Worm (Caenorhabditis elegans): ENCODE measurements around the gene fbxa-215.

Gene fbxa-215

DNA sequence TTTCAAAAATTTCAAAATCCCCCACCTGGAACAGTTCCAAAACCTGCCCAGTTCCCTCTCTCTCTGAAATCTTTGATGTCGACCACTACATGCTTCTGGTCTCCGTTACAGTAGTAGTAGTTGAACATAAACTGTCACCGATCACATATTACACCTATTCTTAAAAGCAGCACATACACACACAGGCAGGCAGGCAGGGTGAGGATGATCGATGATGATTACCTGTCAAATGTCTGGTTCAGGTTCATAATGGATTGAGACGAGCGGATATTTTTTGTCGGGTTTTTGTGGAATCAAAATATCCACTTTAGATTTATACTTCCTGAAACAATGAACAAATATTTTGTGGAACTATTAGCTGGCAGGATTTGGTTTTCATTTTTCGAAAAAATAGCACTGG, 27.3 kb upstream of the fbxa-215 start:
- TF ChIP-seq madf-9 (GFP tag; conservative IDR thresholded peaks at IDR 0.05): no peak
- TF ChIP-seq Y75B8A.6 (GFP tag; IDR thresholded peaks at IDR 0.05): no peak
- TF ChIP-seq tra-1 (GFP tag; IDR thresholded peaks at IDR 0.05): no peak
- TF ChIP-seq dmd-6 (GFP tag; IDR thresholded peaks at IDR 0.05): no peak
- no peak for TF ChIP-seq dve-1 (tag; optimal IDR thresholded peaks at IDR 0.05; ENCODE audit: insufficient read depth)
- TF ChIP-seq nhr-11 (tag; optimal IDR thresholded peaks at IDR 0.05): no peak
- TF ChIP-seq daf-8 (GFP tag; IDR thresholded peaks at IDR 0.05): no peak
- no peak for TF ChIP-seq egl-27 (tag; optimal IDR thresholded peaks at IDR 0.05)
- TF ChIP-seq lim-7 (GFP tag; IDR thresholded peaks at IDR 0.05): no peak
- no peak for TF ChIP-seq hmg-1.1 (GFP tag; IDR thresholded peaks at IDR 0.05)
- no peak for TF ChIP-seq php-3 (GFP tag; IDR thresholded peaks at IDR 0.05)
- no peak for TF ChIP-seq lin-13 (GFP tag; optimal IDR thresholded peaks at IDR 0.05)
- no peak for TF ChIP-seq rbr-2 (tag; optimal IDR thresholded peaks at IDR 0.05)
- TF ChIP-seq ztf-7 (tag; optimal IDR thresholded peaks at IDR 0.05): no peak
- TF ChIP-seq nhr-28 (tag; optimal IDR thresholded peaks at IDR 0.05): no peak
- TF ChIP-seq nhr-48 (tag; optimal IDR thresholded peaks at IDR 0.05): no peak

DNA sequence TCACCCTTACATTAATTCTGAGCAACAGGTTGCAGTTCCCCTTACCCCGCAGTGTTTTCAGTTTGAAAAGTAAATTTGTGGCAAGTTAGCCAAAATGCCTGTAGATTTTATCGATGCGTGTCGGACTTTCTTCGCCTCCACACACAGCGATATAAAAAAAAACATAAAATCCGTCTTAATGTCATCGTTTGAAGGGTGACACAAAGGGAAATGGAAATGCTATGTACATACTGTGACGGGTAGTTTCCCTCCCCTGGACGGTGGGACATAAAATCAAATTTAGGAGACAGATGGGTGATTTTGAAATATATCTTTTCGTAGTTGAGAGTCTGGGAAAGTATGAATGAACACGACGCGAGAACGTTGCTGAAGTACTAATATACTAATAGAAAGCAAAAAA, 25.8 kb upstream of the fbxa-215 start:
- TF ChIP-seq zfp-2 (tag; optimal IDR thresholded peaks at IDR 0.05): no peak
- TF ChIP-seq Y48G9A.11 (GFP tag; IDR thresholded peaks at IDR 0.05): no peak
- no peak for TF ChIP-seq snpc-4 (tag; optimal IDR thresholded peaks at IDR 0.05)
- TF ChIP-seq ceh-32 (tag; optimal IDR thresholded peaks at IDR 0.05; ENCODE audit: poor library complexity): no peak
- TF ChIP-seq zip-11 (GFP tag; IDR thresholded peaks at IDR 0.05): no peak
- TF ChIP-seq vab-7 (GFP tag; IDR thresholded peaks at IDR 0.05): no peak
- TF ChIP-seq lin-29 (GFP tag; IDR thresholded peaks at IDR 0.05): no peak
- no peak for TF ChIP-seq jun-1 (tag; optimal IDR thresholded peaks at IDR 0.05)
- TF ChIP-seq madf-9 (GFP tag; conservative IDR thresholded peaks at IDR 0.05): no peak
- no peak for TF ChIP-seq ztf-11 (tag; optimal IDR thresholded peaks at IDR 0.05)

DNA sequence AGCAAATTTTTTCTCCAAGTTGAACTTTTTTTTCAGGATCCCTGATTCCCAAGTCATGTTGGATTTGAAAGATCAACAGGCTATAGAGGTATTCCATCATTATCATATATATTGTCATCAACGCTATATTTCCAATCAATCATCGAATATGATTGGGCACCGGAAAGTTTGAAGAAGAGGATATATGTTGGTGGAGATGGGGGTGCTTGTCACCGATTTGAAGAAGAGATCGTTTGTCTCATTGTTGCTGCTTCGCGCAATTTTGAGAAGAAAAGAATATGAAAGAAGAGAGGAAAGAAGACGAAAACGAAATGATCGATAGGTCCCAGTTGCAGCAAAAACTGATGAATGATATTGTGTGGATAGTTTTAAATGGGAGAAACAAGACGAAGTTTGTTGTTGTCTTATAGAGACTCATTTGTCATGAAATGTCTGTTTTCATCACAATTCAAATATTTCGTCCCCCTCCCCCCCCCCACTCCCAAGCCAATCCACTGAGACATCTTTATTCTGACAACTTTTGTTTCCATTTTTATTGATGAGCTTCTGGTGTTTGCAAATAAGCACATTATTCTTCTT, 22.7 kb upstream of the fbxa-215 start, which contains the start of gene T23G4.2:
Gene T23G4.2 (minus strand): TSS at position 255 of the 579 bp plus-strand sequence.
- TF ChIP-seq snpc-4 (tag; optimal IDR thresholded peaks at IDR 0.05): no peak
- peak in 1 of 2 experiments; percentile 99 for TF ChIP-seq unc-62 (GFP tag; optimal IDR thresholded peaks at IDR 0.05 in 1 of 2)
- no peak for TF ChIP-seq unc-62 (tag; optimal IDR thresholded peaks at IDR 0.05)
- no peak for TF ChIP-seq lin-13 (GFP tag; optimal IDR thresholded peaks at IDR 0.05)
- TF ChIP-seq aha-1 (tag): peak; percentile 28
- 0 out of 2 replicates have a peak, but pooled peaks have one; percentile 30 for TF ChIP-seq ceh-20 (GFP tag; IDR thresholded peaks at IDR 0.05)

DNA sequence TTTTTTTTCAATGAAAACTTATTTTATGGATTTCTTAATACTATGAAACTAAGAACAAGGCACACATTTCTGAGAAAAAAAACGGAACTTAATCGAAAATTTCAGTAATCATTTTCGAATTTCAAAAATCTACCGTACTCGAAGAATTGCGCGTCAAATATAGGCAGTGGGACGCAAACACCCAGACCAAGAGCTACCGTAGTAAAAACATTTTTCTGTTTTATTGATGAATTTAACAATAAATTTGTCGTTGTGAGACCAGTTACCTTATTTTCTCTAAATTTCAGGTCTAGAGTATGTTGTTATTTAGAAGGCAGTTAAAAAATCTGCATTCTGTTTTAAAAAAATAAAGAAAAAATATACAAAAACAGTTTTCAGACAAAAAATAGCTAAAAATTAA, 20.9 kb upstream of the fbxa-215 start:
- TF ChIP-seq Y48G9A.11 (GFP tag; IDR thresholded peaks at IDR 0.05) (peak; percentile 70), snpc-1.2 (GFP tag; IDR thresholded peaks at IDR 0.05) (peak; percentile 78), daf-12 (tag; optimal IDR thresholded peaks at IDR 0.05) (no peak)

DNA sequence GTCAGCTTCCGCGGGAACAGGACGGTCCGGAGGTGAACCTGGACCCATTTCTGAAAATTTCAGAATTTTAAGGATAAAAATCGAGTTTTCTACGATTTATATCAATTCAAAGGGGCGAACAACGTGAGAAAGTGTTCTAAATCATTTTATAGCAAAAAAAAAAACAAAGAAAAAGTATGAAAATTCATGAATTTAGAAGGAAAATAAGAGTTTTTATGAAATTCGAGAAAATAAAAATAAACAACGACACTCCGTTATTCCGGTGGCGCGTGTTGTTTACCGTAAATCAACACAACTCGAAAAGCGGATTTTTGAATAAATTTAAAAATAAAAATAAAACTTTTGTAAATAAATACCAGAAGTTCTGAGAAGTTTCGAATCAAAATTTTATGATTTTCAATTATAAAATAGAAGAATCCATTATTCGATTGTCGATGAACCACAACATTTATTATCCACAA, 20.3 kb upstream of the fbxa-215 start, which contains the start of gene nyn-1:
Gene nyn-1 (minus strand): TSS at position 51 of the 461 bp plus-strand sequence.
- peak; percentile 100 for TF ChIP-seq Y48G9A.11 (GFP tag; IDR thresholded peaks at IDR 0.05)
- TF ChIP-seq arid-1 (GFP tag; conservative IDR thresholded peaks at IDR 0.05): no peak
- TF ChIP-seq snpc-1.2 (GFP tag; IDR thresholded peaks at IDR 0.05): peak; percentile 76
- peak; percentile 37 for TF ChIP-seq R02D3.7 (tag; optimal IDR thresholded peaks at IDR 0.05)
- no peak for TF ChIP-seq unc-39 (tag; optimal IDR thresholded peaks at IDR 0.05)
